Worm (Caenorhabditis elegans): ENCODE measurements around the gene ges-1.

Gene ges-1

ce11 chrV:1438832-1439231 lies 6.9 kb upstream of the ges-1 start, which contains the start of gene R09B5.11:
Gene R09B5.11 (plus strand): TSS chrV:1439205.
- TF ChIP-seq lin-40 (tag; optimal IDR thresholded peaks at IDR 0.05) (peak; percentile 29), K12H6.12 (tag; optimal IDR thresholded peaks at IDR 0.05) (no peak), repo-1 (tag; optimal IDR thresholded peaks at IDR 0.05) (no peak), ztf-26 (tag; optimal IDR thresholded peaks at IDR 0.05) (peak; percentile 29), K11D2.4 (GFP tag; IDR thresholded peaks at IDR 0.05) (peak; percentile 20; the same call in 1 of the 2 replicates), atf-7 (tag; optimal IDR thresholded peaks at IDR 0.05) (no peak)

DNA sequence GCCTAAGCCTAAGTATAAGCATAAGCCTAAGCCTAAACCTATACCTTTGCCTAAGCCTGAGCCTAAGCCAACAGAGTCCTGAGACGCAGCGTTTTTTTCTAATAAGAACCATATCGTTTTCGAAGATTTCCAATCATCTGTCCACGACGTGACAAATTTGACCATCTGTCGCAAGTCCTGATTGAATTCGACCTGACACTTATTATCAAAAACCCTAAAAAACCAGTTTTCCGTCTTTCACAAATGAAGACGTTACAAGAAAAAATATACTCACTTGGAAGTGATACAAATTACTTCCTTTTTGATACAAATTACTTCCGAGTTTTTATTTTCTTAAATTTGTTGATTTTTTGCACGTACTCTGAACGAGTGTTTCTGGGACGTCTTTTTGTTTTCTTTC lies 6.3 kb upstream of the ges-1 start:
- TF ChIP-seq madf-3 (GFP tag; IDR thresholded peaks at IDR 0.05) (no peak), C17E4.6 (GFP tag; IDR thresholded peaks at IDR 0.05) (no peak), Y67H2A.10 (GFP tag; conservative IDR thresholded peaks at IDR 0.05) (no peak), attf-3 (GFP tag; conservative IDR thresholded peaks at IDR 0.05) (no peak), ets-4 (GFP tag; optimal IDR thresholded peaks at IDR 0.05) (no peak), bed-1 (GFP tag; IDR thresholded peaks at IDR 0.05) (no peak), hlh-26 (GFP tag; conservative IDR thresholded peaks at IDR 0.05) (no peak), tlf-1 (GFP tag; optimal IDR thresholded peaks at IDR 0.05) (no peak), Y53F4B.3 (GFP tag; IDR thresholded peaks at IDR 0.05) (no peak)

DNA sequence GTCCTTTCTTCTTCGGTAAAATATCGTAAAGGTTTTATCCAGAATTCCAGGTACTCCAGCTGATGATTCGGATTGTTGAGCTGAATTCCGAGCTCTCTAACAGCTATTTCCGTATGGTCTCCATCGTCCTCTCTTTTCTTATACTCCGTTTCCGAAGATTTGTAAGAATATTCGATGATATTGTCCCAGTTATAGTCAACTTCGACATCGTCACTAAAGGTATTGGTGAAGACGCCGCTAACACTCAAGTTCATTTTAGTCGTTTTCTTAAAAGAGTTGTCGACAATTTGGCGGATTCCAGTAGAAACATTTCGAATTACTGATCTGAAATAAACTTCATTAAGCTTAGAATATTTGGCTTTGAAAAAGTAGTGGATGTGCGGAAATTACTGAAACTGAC lies 3.2 kb upstream of the ges-1 start:
- TF ChIP-seq chd-7 (tag; optimal IDR thresholded peaks at IDR 0.05) (no peak), madf-3 (GFP tag; IDR thresholded peaks at IDR 0.05) (no peak), pbrm-1 (GFP tag; IDR thresholded peaks at IDR 0.05) (no peak), egrh-3 (GFP tag; IDR thresholded peaks at IDR 0.05) (no peak), rec-8 (tag; optimal IDR thresholded peaks at IDR 0.05) (no peak), nhr-120 (GFP tag; IDR thresholded peaks at IDR 0.05) (no peak), dox-1 (GFP tag; IDR thresholded peaks at IDR 0.05) (no peak), nfya-1 (tag; optimal IDR thresholded peaks at IDR 0.05; ENCODE audit: borderline replicate concordance, insufficient read depth) (no peak), K12H6.12 (tag; optimal IDR thresholded peaks at IDR 0.05) (no peak), F23B12.7 (tag; optimal IDR thresholded peaks at IDR 0.05; ENCODE audit: insufficient read depth) (no peak), D2030.7 (GFP tag; IDR thresholded peaks at IDR 0.05) (no peak), F10E7.11 (tag; optimal IDR thresholded peaks at IDR 0.05) (no peak), nhr-80 (tag; optimal IDR thresholded peaks at IDR 0.05) (no peak), lir-1 (GFP tag; conservative IDR thresholded peaks at IDR 0.05) (no peak), snpc-1.1 (tag; optimal IDR thresholded peaks at IDR 0.05; ENCODE audit: insufficient read depth) (no peak), Y79H2A.3 (GFP tag; conservative IDR thresholded peaks at IDR 0.05) (no peak)

DNA sequence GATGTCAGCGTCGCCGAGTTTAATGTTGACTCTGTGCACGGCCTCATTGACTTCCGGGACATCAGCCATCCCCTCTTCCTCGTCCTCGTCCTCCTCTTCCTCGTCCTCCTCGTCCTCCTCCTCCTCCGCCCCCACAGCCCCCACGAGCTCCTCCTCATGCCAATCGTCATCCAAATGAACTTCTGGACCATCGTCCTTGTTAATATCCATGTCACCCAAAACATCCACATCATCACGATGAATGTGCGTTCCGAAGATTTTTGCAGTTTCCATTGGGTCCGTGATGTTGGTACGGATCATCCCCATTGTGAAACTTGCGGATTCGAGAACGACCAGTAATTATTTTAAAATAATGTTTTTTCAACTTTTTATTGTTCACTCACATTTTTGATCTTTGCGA lies 2.5 kb upstream of the ges-1 start:
- TF ChIP-seq hlh-26 (GFP tag; conservative IDR thresholded peaks at IDR 0.05), result no peak
- TF ChIP-seq nfyb-1 (GFP tag; IDR thresholded peaks at IDR 0.05), result no peak
- no peak for TF ChIP-seq F39B2.1 (GFP tag; IDR thresholded peaks at IDR 0.05)
- TF ChIP-seq hmg-1.2 (GFP tag; IDR thresholded peaks at IDR 0.05), result no peak
- TF ChIP-seq pha-4 (tag; optimal IDR thresholded peaks at IDR 0.05), result no peak
- TF ChIP-seq ztf-22 (GFP tag; optimal IDR thresholded peaks at IDR 0.05), result no peak
- TF ChIP-seq F52B5.7 (tag; optimal IDR thresholded peaks at IDR 0.05), result no peak
- no peak for TF ChIP-seq sea-2 (GFP tag; IDR thresholded peaks at IDR 0.05)
